Worm (Caenorhabditis elegans): ENCODE results near the gene cpin-1.

ce11 chrIV:9422408-9422807 lies 28.1 kb upstream of the cpin-1 start, which contains the start of gene F56D5.9:
- TF ChIP-seq pes-1 (GFP tag; IDR thresholded peaks at IDR 0.05) (no peak), ama-1 (optimal IDR thresholded peaks at IDR 0.05) (no peak), scrt-1 (GFP tag; IDR thresholded peaks at IDR 0.05) (no peak), flt-1 (GFP tag; IDR thresholded peaks at IDR 0.05) (no peak), aly-1 (tag; optimal IDR thresholded peaks at IDR 0.05) (no peak), hmg-4 (GFP tag; optimal IDR thresholded peaks at IDR 0.05) (no peak), hnd-1 (tag; optimal IDR thresholded peaks at IDR 0.05) (no peak), sea-1 (GFP tag; conservative IDR thresholded peaks at IDR 0.05) (no peak)

All from whole organism, early embryonic.